Worm (Caenorhabditis elegans) whole organism, late embryonic: ENCODE measurements around the gene Y17G9B.4.

ENCODE experiments used
- C08G9.2 ChIP-seq: sonication (generic microtip); optimal IDR thresholded peaks from 2 replicates; lab custom pipeline; 2016; ENCODE audit warnings: mild to moderate bottlenecking, missing genetic modification characterization, moderate library complexity, missing compliant biosample characterization
- F13H6.1 ChIP-seq: sonication (generic microtip); optimal IDR thresholded peaks from 2 replicates; lab custom pipeline; 2016; ENCODE audit warnings: missing genetic modification characterization, missing compliant biosample characterization
- K09A11.1 ChIP-seq: sonication (generic microtip); optimal IDR thresholded peaks from 2 replicates; lab custom pipeline; 2017; ENCODE audit warnings: antibody characterized with exemption, mild to moderate bottlenecking, missing genetic modification characterization, missing compliant biosample characterization; ENCODE audit not compliant: insufficient read depth
- T23F11.4 ChIP-seq: fragments of 200-800 bp; sonication (Bioruptor generic); optimal IDR thresholded peaks from 2 replicates; lab custom pipeline; 2018; ENCODE audit warnings: mild to moderate bottlenecking, missing genetic modification characterization, missing compliant biosample characterization
- Y22D7AL.16 ChIP-seq: sonication (generic microtip); optimal IDR thresholded peaks from 2 replicates; lab custom pipeline; 2016; ENCODE audit warnings: missing genetic modification characterization, missing compliant biosample characterization
- ahr-1 ChIP-seq: sonication (generic microtip); optimal IDR thresholded peaks from 2 replicates; lab custom pipeline; 2016; ENCODE audit warnings: missing genetic modification characterization, missing compliant biosample characterization
- ceh-18 ChIP-seq: sonication (generic microtip); optimal IDR thresholded peaks from 2 replicates; lab custom pipeline; 2016; ENCODE audit warnings: missing genetic modification characterization, missing compliant biosample characterization
- ceh-22 ChIP-seq: sonication (generic microtip); optimal IDR thresholded peaks from 2 replicates; lab custom pipeline; 2017; ENCODE audit warnings: missing biosample characterization, missing genetic modification characterization
- ceh-31 ChIP-seq: sonication (generic microtip); optimal IDR thresholded peaks from 2 replicates; lab custom pipeline; 2016; ENCODE audit warnings: missing genetic modification characterization, missing compliant biosample characterization
- ceh-34 ChIP-seq: sonication (generic microtip); optimal IDR thresholded peaks from 2 replicates; lab custom pipeline; 2016; ENCODE audit warnings: mild to moderate bottlenecking, missing genetic modification characterization, missing compliant biosample characterization
- ceh-9 ChIP-seq: sonication (generic microtip); optimal IDR thresholded peaks from 2 replicates; lab custom pipeline; 2016; ENCODE audit warnings: mild to moderate bottlenecking, missing genetic modification characterization, inconsistent platforms, missing compliant biosample characterization
- che-1 ChIP-seq: sonication (generic microtip); optimal IDR thresholded peaks from 2 replicates; lab custom pipeline; 2016; ENCODE audit warnings: mild to moderate bottlenecking, missing genetic modification characterization, missing compliant biosample characterization
- dve-1 ChIP-seq: sonication (generic microtip); optimal IDR thresholded peaks from 2 replicates; lab custom pipeline; 2017; ENCODE audit warnings: antibody characterized with exemption, mild to moderate bottlenecking, missing genetic modification characterization, missing compliant biosample characterization
- elt-2 ChIP-seq: sonication (generic microtip); optimal IDR thresholded peaks from 2 replicates; lab custom pipeline; 2016; ENCODE audit warnings: missing genetic modification reagents, missing genetic modification characterization, missing compliant biosample characterization
- fax-1 ChIP-seq: sonication (generic microtip); optimal IDR thresholded peaks from 2 replicates; lab custom pipeline; 2016; ENCODE audit warnings: missing genotype, missing genetic modification characterization, missing compliant biosample characterization
- fkh-10 ChIP-seq: fragments of 150-350 bp; optimal IDR thresholded peaks from 2 replicates; lab custom pipeline; 2014; ENCODE audit warnings: missing biosample characterization, missing genetic modification reagents, missing genetic modification characterization
- fkh-6 ChIP-seq: sonication (generic microtip); optimal IDR thresholded peaks from 2 replicates; lab custom pipeline; 2016; ENCODE audit warnings: missing genetic modification characterization, missing compliant biosample characterization
- gmeb-2 ChIP-seq: sonication (generic microtip); optimal IDR thresholded peaks from 2 replicates; lab custom pipeline; 2016; ENCODE audit warnings: missing genetic modification characterization, inconsistent platforms, missing compliant biosample characterization
- hlh-13 ChIP-seq: fragments of 200-800 bp; sonication (Bioruptor generic); optimal IDR thresholded peaks from 2 replicates; lab custom pipeline; 2018; ENCODE audit warnings: mild to moderate bottlenecking, missing genetic modification characterization, missing compliant biosample characterization
- hlh-30 ChIP-seq: sonication (generic microtip); optimal IDR thresholded peaks from 2 replicates; lab custom pipeline; 2017; ENCODE audit warnings: antibody characterized with exemption, missing genetic modification characterization, missing compliant biosample characterization; ENCODE audit not compliant: insufficient read depth
- hlh-8 ChIP-seq: sonication (generic microtip); optimal IDR thresholded peaks from 2 replicates; lab custom pipeline; 2016; ENCODE audit warnings: missing genotype, missing genetic modification characterization, missing compliant biosample characterization
- madf-2 ChIP-seq: sonication (generic microtip); optimal IDR thresholded peaks from 2 replicates; lab custom pipeline; 2017; ENCODE audit warnings: missing genetic modification characterization, missing compliant biosample characterization
- mec-3 ChIP-seq: sonication (generic microtip); optimal IDR thresholded peaks from 2 replicates; lab custom pipeline; 2016; ENCODE audit warnings: borderline replicate concordance, missing genetic modification characterization, missing compliant biosample characterization
- nfya-1 ChIP-seq: sonication (generic microtip); optimal IDR thresholded peaks from 2 replicates; lab custom pipeline; 2017; ENCODE audit warnings: missing genetic modification characterization, mild to moderate bottlenecking, missing compliant biosample characterization, antibody characterized with exemption, moderate library complexity
- nhr-232 ChIP-seq: sonication (generic microtip); optimal IDR thresholded peaks from 2 replicates; lab custom pipeline; 2016; ENCODE audit warnings: missing genetic modification characterization, missing compliant biosample characterization
- odd-2 ChIP-seq: sonication (generic microtip); optimal IDR thresholded peaks from 2 replicates; lab custom pipeline; 2017; ENCODE audit warnings: antibody characterized with exemption, mild to moderate bottlenecking, missing genetic modification characterization, missing compliant biosample characterization
- pag-3 ChIP-seq: sonication (generic microtip); optimal IDR thresholded peaks from 2 replicates; lab custom pipeline; 2016; ENCODE audit warnings: missing compliant biosample characterization, missing genetic modification characterization, borderline replicate concordance
- pqm-1 ChIP-seq: sonication (generic microtip); optimal IDR thresholded peaks from 2 replicates; lab custom pipeline; 2016; ENCODE audit warnings: missing genetic modification characterization, missing compliant biosample characterization
- pros-1 ChIP-seq: fragments of 150-350 bp; optimal IDR thresholded peaks from 2 replicates; lab custom pipeline; 2014; ENCODE audit warnings: missing biosample characterization, missing genetic modification reagents, missing genetic modification characterization
- rnt-1 ChIP-seq: sonication (generic microtip); optimal IDR thresholded peaks from 2 replicates; lab custom pipeline; 2016; ENCODE audit warnings: missing genetic modification characterization, missing compliant biosample characterization
- sox-2 ChIP-seq: fragments of 200-800 bp; sonication (Bioruptor generic); IDR thresholded peaks from 2 replicates; pipeline ENCODE4 v1.3.6; 2022; ENCODE audit warnings: missing genetic modification reagents, missing genetic modification characterization, missing compliant biosample characterization
- sox-4 ChIP-seq: sonication (generic microtip); optimal IDR thresholded peaks from 2 replicates; lab custom pipeline; 2017; ENCODE audit warnings: mild to moderate bottlenecking, missing genetic modification characterization, inconsistent platforms, missing compliant biosample characterization
- tbx-2 ChIP-seq: sonication (generic microtip); optimal IDR thresholded peaks from 2 replicates; lab custom pipeline; 2016; ENCODE audit warnings: missing genetic modification characterization, missing compliant biosample characterization
- tbx-7 ChIP-seq: sonication (generic microtip); optimal IDR thresholded peaks from 2 replicates; lab custom pipeline; 2016; ENCODE audit warnings: missing genotype, missing genetic modification characterization, missing compliant biosample characterization
- ttx-3 ChIP-seq: sonication (generic microtip); optimal IDR thresholded peaks from 2 replicates; lab custom pipeline; 2016; ENCODE audit warnings: missing genetic modification reagents, missing genetic modification characterization, missing compliant biosample characterization
- unc-42 ChIP-seq: sonication (generic microtip); optimal IDR thresholded peaks from 2 replicates; lab custom pipeline; 2016; ENCODE audit warnings: missing genotype, missing genetic modification characterization, missing compliant biosample characterization
- ztf-16 ChIP-seq: sonication (generic microtip); optimal IDR thresholded peaks from 2 replicates; lab custom pipeline; 2017; ENCODE audit warnings: missing genetic modification characterization, missing compliant biosample characterization

Gene Y17G9B.4

ce11 chrIV:4744167-4744566, 7.8 kb upstream of the Y17G9B.4 start, which contains the start of gene hoe-1:
Gene hoe-1 (minus strand): TSS chrIV:4744267.
- TF ChIP-seq pros-1 (tag; lab: Kevin White, UChicago) (no peak), fkh-10 (no peak), hlh-8 (tag; lab: Kevin White, UChicago) (no peak), F13H6.1 (no peak), hlh-30 (no peak), tbx-2 (tag; lab: Kevin White, UChicago) (no peak), T23F11.4 (no peak), K09A11.1 (tag; lab: Kevin White, UChicago) (no peak), unc-42 (tag; lab: Kevin White, UChicago) (no peak)

ce11 chrIV:4745422-4745821, 6.5 kb upstream of the Y17G9B.4 start, which contains the start of gene timm-17B.1:
Gene timm-17B.1 (minus strand): TSS chrIV:4745492.
- peak; percentile 36 for TF ChIP-seq ttx-3 (tag; lab: Kevin White, UChicago)
- no peak for TF ChIP-seq pqm-1 (tag; lab: Kevin White, UChicago)
- no peak for TF ChIP-seq odd-2 (tag; lab: Kevin White, UChicago)
- TF ChIP-seq hlh-8 (tag; lab: Kevin White, UChicago): no peak
- TF ChIP-seq hlh-30: no peak
- TF ChIP-seq F13H6.1: no peak
- TF ChIP-seq ceh-22: no peak
- no peak for TF ChIP-seq madf-2
- TF ChIP-seq sox-4 (tag; lab: Kevin White, UChicago): peak; percentile 6
- TF ChIP-seq tbx-2 (tag; lab: Kevin White, UChicago): no peak
- no peak for TF ChIP-seq fax-1 (tag; lab: Kevin White, UChicago)
- TF ChIP-seq elt-2: peak; percentile 42
- no peak for TF ChIP-seq ceh-31 (tag; lab: Kevin White, UChicago)
- TF ChIP-seq ceh-34 (tag; lab: Kevin White, UChicago): no peak
- no peak for TF ChIP-seq pros-1 (tag; lab: Kevin White, UChicago)
- no peak for TF ChIP-seq mec-3 (tag; lab: Kevin White, UChicago)
- no peak for TF ChIP-seq gmeb-2 (tag; lab: Kevin White, UChicago)
- no peak for TF ChIP-seq rnt-1 (tag; lab: Kevin White, UChicago)
- TF ChIP-seq nhr-232 (tag; lab: Kevin White, UChicago): no peak
- TF ChIP-seq tbx-7 (tag; lab: Kevin White, UChicago): no peak
- TF ChIP-seq fkh-6 (tag; lab: Kevin White, UChicago): no peak
- no peak for TF ChIP-seq pag-3
- TF ChIP-seq Y22D7AL.16: no peak
- TF ChIP-seq ahr-1 (tag; lab: Kevin White, UChicago): no peak
- TF ChIP-seq sox-2 (GFP tag; lab: Robert Waterston, UW): no peak
- TF ChIP-seq ceh-9 (tag; lab: Kevin White, UChicago): no peak
- TF ChIP-seq hlh-13 (GFP tag; lab: Kevin White, UChicago): no peak
- TF ChIP-seq nfya-1 (tag; lab: Kevin White, UChicago): peak; percentile 35

- no peak for TF ChIP-seq dve-1
- no peak for TF ChIP-seq nfya-1 (tag; lab: Kevin White, UChicago)
- no peak for TF ChIP-seq C08G9.2 (tag; lab: Kevin White, UChicago)
- no peak for TF ChIP-seq pag-3
- TF ChIP-seq hlh-8 (tag; lab: Kevin White, UChicago): no peak
- no peak for TF ChIP-seq ceh-9 (tag; lab: Kevin White, UChicago)
- no peak for TF ChIP-seq ceh-18 (tag; lab: Kevin White, UChicago)
- no peak for TF ChIP-seq T23F11.4
- TF ChIP-seq ahr-1 (tag; lab: Kevin White, UChicago): no peak
- no peak for TF ChIP-seq Y22D7AL.16
- TF ChIP-seq madf-2: no peak
- no peak for TF ChIP-seq che-1 (tag; lab: Kevin White, UChicago)
- no peak for TF ChIP-seq ztf-16 (tag; lab: Kevin White, UChicago)
- TF ChIP-seq gmeb-2 (tag; lab: Kevin White, UChicago): no peak
Observed at ce11 chrIV:4747553-4747952, 4.4 kb upstream of the Y17G9B.4 start, which contains the start of gene tctn-1. Gene tctn-1 (minus strand): TSS chrIV:4747832.
